Worm (Caenorhabditis elegans) whole organism, L1 larva: ENCODE data around the gene C42C1.3.

ENCODE experiments used
- ama-1 ChIP-seq: fragments of 150-350 bp; optimal IDR thresholded peaks from 2 replicates; lab custom pipeline; 2014
- blmp-1 ChIP-seq: fragments of 150-350 bp; optimal IDR thresholded peaks from 2 replicates; lab custom pipeline; 2014; ENCODE audit warnings: missing biosample characterization, missing genetic modification characterization
- fos-1 ChIP-seq: fragments of 150-350 bp; optimal IDR thresholded peaks from 2 replicates; lab custom pipeline; 2014; ENCODE audit warnings: missing biosample characterization, missing genetic modification characterization
- lin-13 ChIP-seq: fragments of 150-350 bp; optimal IDR thresholded peaks from 2 replicates; lab custom pipeline; 2014; ENCODE audit warnings: missing biosample characterization, missing genetic modification reagents, missing genetic modification characterization
- nhr-11 ChIP-seq: fragments of 150-350 bp; optimal IDR thresholded peaks from 2 replicates; lab custom pipeline; 2014; ENCODE audit warnings: missing biosample characterization, missing genetic modification characterization
- nhr-237 ChIP-seq: fragments of 150-350 bp; optimal IDR thresholded peaks from 2 replicates; lab custom pipeline; 2014; ENCODE audit warnings: missing biosample characterization, missing genetic modification characterization
- nhr-28 ChIP-seq: fragments of 150-350 bp; optimal IDR thresholded peaks from 2 replicates; lab custom pipeline; 2014; ENCODE audit warnings: missing biosample characterization, missing genetic modification characterization
- nhr-76 ChIP-seq: sonication (generic microtip); optimal IDR thresholded peaks from 2 replicates; lab custom pipeline; 2017; ENCODE audit warnings: missing biosample characterization, missing genetic modification characterization
- nhr-77 ChIP-seq: fragments of 150-350 bp; optimal IDR thresholded peaks from 2 replicates; lab custom pipeline; 2014; ENCODE audit warnings: missing biosample characterization, missing genetic modification characterization
- pax-3 ChIP-seq: fragments of 200-800 bp; sonication (Bioruptor generic); optimal IDR thresholded peaks from 2 replicates; lab custom pipeline; 2018; ENCODE audit warnings: mild to moderate bottlenecking, missing genetic modification characterization, moderate library complexity, missing compliant biosample characterization
- xbp-1 ChIP-seq: sonication (generic microtip); optimal IDR thresholded peaks from 2 replicates; lab custom pipeline; 2016; ENCODE audit warnings: missing genetic modification characterization, missing compliant biosample characterization

- no peak for TF ChIP-seq pax-3 (tag; lab: Kevin White, UChicago)
- no peak for TF ChIP-seq xbp-1 (tag; lab: Kevin White, UChicago)
- TF ChIP-seq nhr-28 (tag; lab: Kevin White, UChicago) = no peak
- TF ChIP-seq lin-13 (GFP tag; lab: Kevin White, UChicago) = no peak
- TF ChIP-seq nhr-237 (tag; lab: Kevin White, UChicago) = no peak
- no peak for TF ChIP-seq nhr-11 (tag; lab: Kevin White, UChicago)
- no peak for TF ChIP-seq nhr-76 (tag; lab: Kevin White, UChicago)
- no peak for TF ChIP-seq nhr-77 (tag; lab: Kevin White, UChicago)
- TF ChIP-seq fos-1 (tag; lab: Kevin White, UChicago) = no peak
- no peak for TF ChIP-seq ama-1 (lab: Kevin White, UChicago)
- no peak for TF ChIP-seq blmp-1
These were observed 17.7 kb downstream of the C42C1.3 start, which contains the start of gene dnj-26 for ce11 chrIV:12252579-12252978.
